Fruit fly (Drosophila melanogaster): ENCODE measurements around the gene betaTub85D.

Gene betaTub85D

DNA sequence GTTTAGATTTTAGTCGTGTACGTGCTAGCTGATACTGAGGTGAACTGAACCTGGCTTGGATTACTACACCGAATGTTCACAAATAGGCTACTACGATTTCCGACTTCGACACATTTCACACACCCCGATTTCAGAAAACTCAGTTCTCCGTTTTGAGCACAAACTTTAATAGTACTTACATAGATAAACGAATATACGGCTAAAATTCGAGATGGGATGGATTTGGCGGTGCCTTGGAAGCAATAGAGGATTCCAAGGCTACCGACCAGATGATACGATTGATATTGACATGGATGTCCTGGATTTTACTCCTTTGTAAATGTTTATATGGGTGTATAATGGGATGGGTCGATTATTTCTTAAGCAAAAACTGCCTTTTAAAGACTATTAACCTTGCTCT is at the start of gene betaTub85D:
Gene betaTub85D, minus strand, starts transcription at position 101 of the 400 bp plus-strand sequence.
- TF ChIP-seq pita (GFP tag; optimal IDR thresholded peaks at IDR 0.05) (no peak), sima (GFP tag; optimal IDR thresholded peaks at IDR 0.05) (no peak)

DNA sequence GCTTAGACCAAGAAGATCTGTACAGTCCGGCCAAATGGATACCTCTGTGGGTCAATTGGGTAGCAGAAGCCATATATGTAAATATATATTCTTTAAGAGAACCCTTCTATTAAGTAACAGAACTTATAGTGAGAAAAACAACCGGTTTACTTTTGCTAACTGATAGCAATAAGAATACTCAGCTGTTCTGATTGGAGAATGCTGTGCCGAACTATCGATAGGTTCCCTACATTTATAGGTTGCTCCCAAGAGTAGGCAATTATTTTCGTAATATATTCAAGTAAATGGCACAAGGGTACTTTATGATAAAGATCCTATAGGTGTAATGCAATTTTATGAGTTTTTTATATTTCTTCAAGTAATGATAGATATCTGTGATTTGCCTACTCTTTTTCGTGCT is 46.3 kb upstream of the betaTub85D start, which contains the start of gene GstZ1:
Gene GstZ1, minus strand, starts transcription at position 174 of the 400 bp plus-strand sequence.
- TF ChIP-seq Camta (GFP tag; optimal IDR thresholded peaks at IDR 0.05) (no peak), grn (GFP tag; optimal IDR thresholded peaks at IDR 0.05) (peak; percentile 49), Opbp (GFP tag; IDR thresholded peaks at IDR 0.05; ENCODE audit: partially characterized antibody) (peak; percentile 61; the same call in 1 of the 3 replicates), slou (GFP tag; optimal IDR thresholded peaks at IDR 0.05) (no peak), CG2116 (GFP tag; optimal IDR thresholded peaks at IDR 0.05) (peak; percentile 16), CG1233 (GFP tag; optimal IDR thresholded peaks at IDR 0.05) (no peak), lola (GFP tag; optimal IDR thresholded peaks at IDR 0.05) (no peak), knrl (GFP tag; IDR thresholded peaks at IDR 0.05; ENCODE audit: partially characterized antibody) (peak; percentile 56; the same call in 1 of the 3 replicates), toy (GFP tag; IDR thresholded peaks at IDR 0.05) (no peak), Hr39 (optimal IDR thresholded peaks at IDR 0.05) (no peak), fd64A (GFP tag; optimal IDR thresholded peaks at IDR 0.05) (no peak), unpg (GFP tag; optimal IDR thresholded peaks at IDR 0.05) (no peak), inv (GFP tag; IDR thresholded peaks at IDR 0.05; ENCODE audit: partially characterized antibody) (peak; percentile 40; the same call in 1 of the 2 replicates), Eip74EF (GFP tag; optimal IDR thresholded peaks at IDR 0.05) (no peak), D19B (GFP tag; optimal IDR thresholded peaks at IDR 0.05) (no peak), Bdp1 (GFP tag; optimal IDR thresholded peaks at IDR 0.05) (no peak), Fer1 (GFP tag; optimal IDR thresholded peaks at IDR 0.05) (no peak), bbx (GFP tag; IDR thresholded peaks at IDR 0.05; ENCODE audit: partially characterized antibody) (peak; percentile 76; the same call in 1 of the 2 replicates), CG6654 (GFP tag; optimal IDR thresholded peaks at IDR 0.05) (no peak), hbn (GFP tag; IDR thresholded peaks at IDR 0.05; ENCODE audit: partially characterized antibody) (peak; percentile 74), Nf-YB (GFP tag; optimal IDR thresholded peaks at IDR 0.05) (peak; percentile 65), CG8089 (GFP tag; optimal IDR thresholded peaks at IDR 0.05) (no peak), CG1603 (tag; optimal IDR thresholded peaks at IDR 0.05) (no peak), CG14014 (GFP tag; IDR thresholded peaks at IDR 0.05) (no peak), Med (GFP tag) (peak; percentile 44), CG13894 (tag; optimal IDR thresholded peaks at IDR 0.05) (peak; percentile 20), pzg (GFP tag; optimal IDR thresholded peaks at IDR 0.05) (peak; percentile 33), CG7928 (GFP tag; optimal IDR thresholded peaks at IDR 0.05) (no peak), crp (GFP tag; optimal IDR thresholded peaks at IDR 0.05) (peak; percentile 4 to 83), CG31224 (GFP tag; IDR thresholded peaks at IDR 0.05) (no peak), BEAF-32 (GFP tag; optimal IDR thresholded peaks at IDR 0.05) (peak; percentile 72), Doc3 (GFP tag; IDR thresholded peaks at IDR 0.05; ENCODE audit: partially characterized antibody) (peak; percentile 67; the same call in 2 of the 3 replicates), CG13287 (GFP tag; IDR thresholded peaks at IDR 0.05; ENCODE audit: partially characterized antibody) (peak; percentile 86), CG12391 (tag; optimal IDR thresholded peaks at IDR 0.05) (no peak), chinmo (GFP tag; IDR thresholded peaks at IDR 0.05; ENCODE audit: partially characterized antibody) (peak; percentile 88; the same call in 3 of the 4 replicates), tna (GFP tag; IDR thresholded peaks at IDR 0.05; ENCODE audit: partially characterized antibody) (no peak; the same call in 1 of the 2 replicates), hth (optimal IDR thresholded peaks at IDR 0.05) (no peak), Atf-2 (GFP tag; optimal IDR thresholded peaks at IDR 0.05) (no peak), insv (GFP tag; optimal IDR thresholded peaks at IDR 0.05) (peak; percentile 70 to 97), Bteb2 (GFP tag; optimal IDR thresholded peaks at IDR 0.05) (no peak), CG6175 (GFP tag; IDR thresholded peaks at IDR 0.05) (no peak), CG1529 (GFP tag; optimal IDR thresholded peaks at IDR 0.05) (no peak), CG7271 (tag; optimal IDR thresholded peaks at IDR 0.05) (no peak), Scr (GFP tag; IDR thresholded peaks at IDR 0.05; ENCODE audit: partially characterized antibody) (peak; percentile 68), vvl (GFP tag; IDR thresholded peaks at IDR 0.05) (no peak)

Data from whole organism, embryonic.